Worm (Caenorhabditis elegans) whole organism, L2 larva: Measurements from ENCODE around the gene Y62F5A.9.

Experiments
- ama-1 ChIP-seq: fragments of 150-350 bp; optimal IDR thresholded peaks from 2 replicates; lab custom pipeline; 2018; ENCODE audit warnings: inconsistent platforms
- egl-27 ChIP-seq: sonication (generic microtip); optimal IDR thresholded peaks from 3 replicates; lab custom pipeline; 2017; ENCODE audit warnings: missing biosample characterization, missing genetic modification reagents, missing genetic modification characterization
- lin-13 ChIP-seq: fragments of 150-350 bp; optimal IDR thresholded peaks from 2 replicates; lab custom pipeline; 2014; ENCODE audit warnings: missing biosample characterization, missing genetic modification reagents, missing genetic modification characterization
- nhr-11 ChIP-seq: fragments of 150-350 bp; optimal IDR thresholded peaks from 2 replicates; lab custom pipeline; 2014; ENCODE audit warnings: missing biosample characterization, missing genetic modification characterization
- nhr-21 ChIP-seq: fragments of 150-350 bp; optimal IDR thresholded peaks from 2 replicates; lab custom pipeline; 2014; ENCODE audit warnings: missing biosample characterization, missing genetic modification characterization
- nhr-6 ChIP-seq: fragments of 150-350 bp; optimal IDR thresholded peaks from 2 replicates; lab custom pipeline; 2014; ENCODE audit warnings: missing biosample characterization, missing genetic modification characterization
- zag-1 ChIP-seq: fragments of 150-350 bp; optimal IDR thresholded peaks from 2 replicates; lab custom pipeline; 2014; ENCODE audit warnings: missing biosample characterization, missing genetic modification characterization

DNA sequence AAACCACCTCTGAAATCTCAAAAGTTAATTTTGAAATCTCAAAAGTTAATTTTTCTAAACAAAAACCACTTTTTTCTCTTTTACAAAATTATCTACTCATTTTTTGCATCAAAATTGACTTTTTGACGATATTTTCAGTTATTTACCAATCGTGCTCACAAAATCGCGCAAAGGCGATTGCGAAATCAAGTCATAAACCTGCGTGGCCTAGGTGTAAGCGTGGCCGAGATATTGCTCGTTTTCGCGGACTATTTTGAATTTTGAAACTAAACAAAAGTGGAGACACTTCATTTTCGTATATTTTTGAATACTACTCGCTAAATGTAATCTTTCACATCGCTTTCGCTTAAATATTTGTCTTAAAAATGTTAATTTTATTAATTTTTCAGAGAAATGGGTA, 39.7 kb upstream of the Y62F5A.9 start, which contains the start of gene smc-6:
- TF ChIP-seq zag-1 (tag; lab: Kevin White, UChicago) (no peak), lin-13 (GFP tag; lab: Kevin White, UChicago) (no peak), nhr-11 (tag; lab: Kevin White, UChicago) (no peak), ama-1 (lab: Kevin White, UChicago) (no peak), nhr-21 (tag; lab: Kevin White, UChicago) (no peak), egl-27 (no peak), nhr-6 (tag; lab: Kevin White, UChicago) (no peak)
